Fruit fly (Drosophila melanogaster) whole organism, prepupa: ENCODE measurements around the gene CG31077.
A peak's percentile ranks its signal among the peaks of the same experiment; 100 is the strongest.

ENCODE experiments used
- Blimp-1 ChIP-seq: fragments of 200-800 bp; sonication (Bioruptor generic); optimal IDR thresholded peaks from 3 replicates; lab custom pipeline; 2017; ENCODE audit warnings: missing biosample characterization, missing genetic modification characterization, mild to moderate bottlenecking, moderate library complexity, missing genetic modification reagents
- CG10669 ChIP-seq: fragments of 200-800 bp; sonication (Bioruptor generic); optimal IDR thresholded peaks from 3 replicates; lab custom pipeline; 2018; ENCODE audit warnings: missing biosample characterization, mild to moderate bottlenecking, missing genetic modification characterization, moderate library complexity
- CG11294 ChIP-seq: fragments of 200-800 bp; sonication (Bioruptor generic); IDR thresholded peaks from 2 replicates; pipeline ENCODE4 v1.3.6; 2022; ENCODE audit warnings: missing biosample characterization, missing genetic modification characterization
- CG11762 ChIP-seq: fragments of 200-800 bp; sonication (Bioruptor generic); optimal IDR thresholded peaks from 3 replicates; lab custom pipeline; 2016; ENCODE audit warnings: missing biosample characterization, missing genetic modification characterization; ENCODE audit not compliant: insufficient read depth
- CG11902 ChIP-seq: fragments of 200-800 bp; sonication (Bioruptor generic); optimal IDR thresholded peaks from 3 replicates; lab custom pipeline; 2016; ENCODE audit warnings: missing biosample characterization, missing genetic modification characterization
- CG15336 ChIP-seq: fragments of 200-800 bp; sonication (Bioruptor generic); IDR thresholded peaks from 2 replicates; pipeline ENCODE4 v1.3.6; 2022; ENCODE audit warnings: missing biosample characterization, missing genetic modification characterization
- CG3032 ChIP-seq: fragments of 200-800 bp; optimal IDR thresholded peaks from 2 replicates; lab custom pipeline; 2019; ENCODE audit warnings: missing biosample characterization, mild to moderate bottlenecking, missing genetic modification characterization, moderate library complexity
- CG31627 ChIP-seq: fragments of 200-800 bp; sonication (Bioruptor generic); optimal IDR thresholded peaks from 3 replicates; lab custom pipeline; 2016; ENCODE audit warnings: missing biosample characterization, missing genetic modification characterization
- CG32006 ChIP-seq: fragments of 200-800 bp; sonication (Bioruptor generic); optimal IDR thresholded peaks from 3 replicates; lab custom pipeline; 2017; ENCODE audit warnings: missing biosample characterization, mild to moderate bottlenecking, missing genetic modification characterization
- CG34406 ChIP-seq: fragments of 200-800 bp; sonication (Bioruptor generic); optimal IDR thresholded peaks from 3 replicates; lab custom pipeline; 2016; ENCODE audit warnings: missing biosample characterization, missing genetic modification characterization
- CG3919 ChIP-seq: fragments of 200-800 bp; sonication (Bioruptor generic); optimal IDR thresholded peaks from 3 replicates; lab custom pipeline; 2016; ENCODE audit warnings: missing biosample characterization, missing genetic modification characterization
- CG4318 ChIP-seq: fragments of 200-800 bp; sonication (Bioruptor generic); optimal IDR thresholded peaks from 3 replicates; lab custom pipeline; 2017; ENCODE audit warnings: missing biosample characterization, mild to moderate bottlenecking, missing genetic modification characterization
- CG6163 ChIP-seq: fragments of 200-800 bp; sonication (Bioruptor generic); IDR thresholded peaks from 3 replicates; pipeline ENCODE4 v1.3.6; 2022; ENCODE audit warnings: missing biosample characterization, missing genetic modification characterization
- CG6276 ChIP-seq: fragments of 200-800 bp; sonication (Bioruptor generic); optimal IDR thresholded peaks from 2 replicates; lab custom pipeline; 2017; ENCODE audit warnings: missing biosample characterization, mild to moderate bottlenecking, missing genetic modification characterization
- CG6792 ChIP-seq: fragments of 200-800 bp; sonication (Bioruptor generic); optimal IDR thresholded peaks from 3 replicates; lab custom pipeline; 2016; ENCODE audit warnings: missing biosample characterization, missing genetic modification characterization
- CG6808 ChIP-seq: fragments of 200-800 bp; sonication (Bioruptor generic); optimal IDR thresholded peaks from 3 replicates; lab custom pipeline; 2017; ENCODE audit warnings: missing biosample characterization, missing genetic modification characterization, mild to moderate bottlenecking, moderate library complexity, missing genetic modification reagents
- CG7368 ChIP-seq: fragments of 200-800 bp; sonication (Bioruptor generic); optimal IDR thresholded peaks from 3 replicates; lab custom pipeline; 2016; ENCODE audit warnings: missing biosample characterization, missing genetic modification characterization
- CG8119 ChIP-seq: fragments of 200-800 bp; sonication (Bioruptor generic); IDR thresholded peaks from 3 replicates; pipeline ENCODE4 v1.3.6; 2022; ENCODE audit warnings: missing biosample characterization, missing genetic modification characterization
- Eip78C ChIP-seq: fragments of 200-800 bp; sonication (Bioruptor generic); peaks from one replicate; lab custom pipeline; 2016; ENCODE audit warnings: missing biosample characterization, missing genetic modification characterization
- Eip93F ChIP-seq: fragments of 200-800 bp; sonication (Bioruptor generic); optimal IDR thresholded peaks from 2 replicates; lab custom pipeline; 2016; ENCODE audit warnings: missing biosample characterization, mild to moderate bottlenecking, missing genetic modification characterization
- Ets21C ChIP-seq: fragments of 200-800 bp; sonication (Bioruptor generic); optimal IDR thresholded peaks from 3 replicates; lab custom pipeline; 2016; ENCODE audit warnings: missing biosample characterization, missing genetic modification characterization
- Ets96B ChIP-seq: fragments of 200-800 bp; optimal IDR thresholded peaks from 2 replicates; lab custom pipeline; 2019; ENCODE audit warnings: missing biosample characterization, mild to moderate bottlenecking, missing genetic modification characterization, moderate library complexity
- Hr38 ChIP-seq: sonication (Bioruptor generic); optimal IDR thresholded peaks from 2 replicates; lab custom pipeline; 2016; ENCODE audit warnings: missing biosample characterization, missing genetic modification characterization
- Hr39 ChIP-seq: fragments of 200-800 bp; sonication (Bioruptor generic); optimal IDR thresholded peaks from 2 replicates; lab custom pipeline; 2016; ENCODE audit warnings: missing biosample characterization, missing genetic modification characterization
- Smox ChIP-seq: fragments of 200-800 bp; sonication (Bioruptor generic); optimal IDR thresholded peaks from 3 replicates; lab custom pipeline; 2016; ENCODE audit warnings: missing biosample characterization, missing genetic modification characterization
- Sox102F ChIP-seq: fragments of 200-800 bp; sonication (Bioruptor generic); optimal IDR thresholded peaks from 2 replicates; lab custom pipeline; 2016; ENCODE audit warnings: missing biosample characterization, mild to moderate bottlenecking, missing genetic modification characterization
- Sox15 ChIP-seq: fragments of 200-800 bp; sonication (Bioruptor generic); optimal IDR thresholded peaks from 3 replicates; lab custom pipeline; 2016; ENCODE audit warnings: missing biosample characterization, missing genetic modification characterization
- acj6 ChIP-seq: fragments of 200-800 bp; sonication (Bioruptor generic); optimal IDR thresholded peaks from 3 replicates; lab custom pipeline; 2016; ENCODE audit warnings: missing biosample characterization, missing genetic modification characterization
- cyc ChIP-seq: fragments of 200-800 bp; sonication (Bioruptor generic); optimal IDR thresholded peaks from 3 replicates; lab custom pipeline; 2016; ENCODE audit warnings: missing biosample characterization, missing genetic modification characterization
- esn ChIP-seq: fragments of 200-800 bp; sonication (Bioruptor generic); optimal IDR thresholded peaks from 2 replicates; lab custom pipeline; 2016; ENCODE audit warnings: missing biosample characterization, mild to moderate bottlenecking, missing genetic modification characterization, moderate library complexity
- fd85E ChIP-seq: fragments of 200-800 bp; sonication (Bioruptor generic); optimal IDR thresholded peaks from 3 replicates; lab custom pipeline; 2016; ENCODE audit warnings: missing biosample characterization, missing genetic modification characterization
- fkh ChIP-seq: fragments of 200-800 bp; sonication (Bioruptor generic); optimal IDR thresholded peaks from 3 replicates; lab custom pipeline; 2017; ENCODE audit warnings: missing biosample characterization, mild to moderate bottlenecking, missing genetic modification characterization, moderate library complexity
- lz ChIP-seq: fragments of 200-800 bp; sonication (Bioruptor generic); optimal IDR thresholded peaks from 3 replicates; lab custom pipeline; 2016; ENCODE audit warnings: missing biosample characterization, missing genetic modification characterization
- pdm3 ChIP-seq: fragments of 200-800 bp; sonication (Bioruptor generic); optimal IDR thresholded peaks from 3 replicates; lab custom pipeline; 2016; ENCODE audit warnings: missing biosample characterization, missing genetic modification characterization
- spab ChIP-seq: fragments of 200-800 bp; sonication (Bioruptor generic); optimal IDR thresholded peaks from 2 replicates; lab custom pipeline; 2017; ENCODE audit warnings: missing biosample characterization, mild to moderate bottlenecking, missing genetic modification characterization, missing genetic modification reagents
- ss ChIP-seq, 2 experiments: fragments of 200-800 bp; sonication (Bioruptor generic); optimal IDR thresholded peaks; 2 replicates in 1 of 2; 3 replicates in 1 of 2; lab custom pipeline; 2017 to 2018; ENCODE audit warnings: mild to moderate bottlenecking in 2 of 2, missing biosample characterization in 2 of 2, missing genetic modification characterization in 2 of 2, moderate library complexity in 1 of 2
- svp ChIP-seq: fragments of 200-800 bp; sonication (Bioruptor generic); peaks from one replicate; lab custom pipeline; 2016; ENCODE audit warnings: missing biosample characterization, missing genetic modification characterization

Gene CG31077

DNA sequence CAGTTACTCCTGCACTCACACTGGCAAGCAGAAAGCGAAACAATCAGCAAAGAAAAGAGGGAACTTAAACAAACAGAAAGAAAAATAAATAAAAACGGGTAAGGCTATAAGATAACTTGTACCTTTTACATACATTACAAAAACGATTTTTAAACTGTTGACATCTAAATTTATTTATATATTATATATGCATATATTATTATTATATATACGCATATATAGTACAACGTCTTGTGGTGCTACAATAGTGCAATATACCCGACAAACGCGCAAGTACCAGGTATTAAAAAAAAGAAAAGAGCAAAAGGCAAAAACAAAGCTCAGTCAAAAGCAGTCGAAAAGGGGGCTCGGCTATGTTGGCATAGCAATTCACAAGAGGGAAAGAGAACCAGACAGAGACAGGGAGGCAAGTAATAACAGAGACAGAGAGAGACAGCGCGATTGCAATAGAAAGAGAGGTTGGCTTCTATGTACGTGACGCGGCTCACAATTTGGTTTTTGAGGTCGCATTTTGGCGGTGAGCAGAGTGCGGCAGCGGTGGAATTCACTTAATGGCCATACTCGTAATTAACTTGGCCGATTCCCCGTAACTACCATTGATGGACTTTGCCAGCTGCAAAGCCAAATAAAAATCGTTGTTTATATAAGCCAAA, 45.4 kb upstream of the CG31077 start (continued):
- TF ChIP-seq fd85E (GFP tag; lab: Kevin White, UChicago) (peak; percentile 58), Eip78C (peak; percentile 95), CG4318 (GFP tag; lab: Kevin White, UChicago) (peak; percentile 75), Ets21C (GFP tag; lab: Kevin White, UChicago) (peak; percentile 40), Eip93F (GFP tag; lab: Kevin White, UChicago) (peak; percentile 87), CG7368 (GFP tag; lab: Kevin White, UChicago) (peak; percentile 91), CG11902 (GFP tag; lab: Kevin White, UChicago) (peak; percentile 87), CG6792 (peak; percentile 86), CG3032 (tag; lab: Kevin White, UChicago) (peak; percentile 95), CG15336 (GFP tag; lab: Robert Waterston, UW) (peak; percentile 98), Blimp-1 (GFP tag; lab: Kevin White, UChicago) (peak; percentile 77), CG6276 (GFP tag; lab: Kevin White, UChicago) (peak; percentile 92), CG3919 (GFP tag; lab: Kevin White, UChicago) (peak; percentile 92), CG31627 (GFP tag; lab: Kevin White, UChicago) (peak; percentile 63), Hr38 (GFP tag; lab: Kevin White, UChicago) (no peak), CG32006 (GFP tag; lab: Kevin White, UChicago) (peak; percentile 90), Sox15 (peak; percentile 82), CG11762 (peak; percentile 78), fkh (GFP tag; lab: Kevin White, UChicago) (peak; percentile 73), svp (GFP tag; lab: Kevin White, UChicago) (peak; percentile 91), CG6808 (GFP tag; lab: Kevin White, UChicago) (peak; percentile 81), CG8119 (GFP tag; lab: Robert Waterston, UW) (peak; percentile 98), CG34406 (GFP tag; lab: Kevin White, UChicago) (peak; percentile 96), Hr39 (peak; percentile 68), CG10669 (GFP tag; lab: Kevin White, UChicago) (peak; percentile 93), cyc (peak; percentile 72), CG6163 (GFP tag; lab: Robert Waterston, UW) (peak; percentile 97)

DNA sequence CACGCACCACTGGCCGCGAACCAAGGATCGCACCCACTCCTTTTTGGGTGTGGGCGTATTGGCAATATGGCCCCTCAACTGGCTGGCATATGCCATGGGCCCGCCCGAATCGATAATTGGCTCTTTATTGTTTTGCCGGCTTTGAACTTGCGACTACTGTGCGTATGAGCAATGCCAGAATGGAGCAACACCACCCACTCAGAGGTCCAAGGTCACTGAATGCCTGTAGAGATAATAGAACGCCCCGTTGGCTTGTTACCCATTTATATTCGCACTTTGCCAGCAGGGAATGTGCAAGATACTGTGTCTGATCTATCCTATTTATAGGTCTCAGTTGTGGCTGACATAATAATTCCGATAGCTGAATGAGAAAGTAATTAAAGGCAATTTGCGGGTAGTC, 44.0 kb upstream of the CG31077 start:
- peak; percentile 55 for TF ChIP-seq svp (GFP tag; lab: Kevin White, UChicago)
- TF ChIP-seq pdm3 (GFP tag; lab: Kevin White, UChicago): no peak
- TF ChIP-seq, all 60 proteins: peak for 1

DNA sequence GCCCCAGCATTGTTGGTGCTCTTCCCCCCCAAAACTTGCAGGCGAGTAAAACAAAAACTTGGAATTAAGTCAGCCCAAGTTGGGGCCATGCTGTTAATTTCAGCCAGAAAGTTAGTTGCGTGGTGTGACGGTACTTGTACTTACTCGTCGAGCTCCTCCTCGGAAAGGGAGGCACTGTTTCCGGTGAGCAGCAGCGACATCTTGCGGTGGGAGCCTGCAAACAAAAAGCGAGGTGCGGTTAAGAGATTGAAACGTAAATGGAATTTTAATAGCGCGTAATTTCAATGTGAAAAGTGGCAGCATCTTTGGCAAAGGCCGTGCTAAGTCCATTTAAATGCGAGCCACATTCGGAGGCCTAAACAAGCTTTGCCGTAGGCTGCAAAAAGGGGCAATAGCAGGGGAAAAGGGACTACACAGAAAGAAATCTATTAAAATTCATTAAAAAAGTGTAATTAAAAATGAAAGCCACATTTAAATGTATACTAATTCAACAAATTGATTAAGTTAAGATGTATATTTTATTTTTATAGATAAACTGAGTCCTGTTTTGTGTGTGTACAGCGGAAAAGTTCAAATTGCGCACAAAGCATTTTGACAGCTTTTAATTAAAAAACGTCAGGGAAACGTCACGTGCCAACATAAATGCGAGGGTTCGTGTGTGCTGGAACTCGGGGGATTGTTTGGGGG, 43.0 kb upstream of the CG31077 start:
- TF ChIP-seq acj6 (GFP tag; lab: Kevin White, UChicago) (no peak), lz (GFP tag; lab: Kevin White, UChicago) (no peak), svp (GFP tag; lab: Kevin White, UChicago) (peak; percentile 10), Eip78C (peak; percentile 21)
- TF ChIP-seq, all 60 proteins: peak for 2

DNA sequence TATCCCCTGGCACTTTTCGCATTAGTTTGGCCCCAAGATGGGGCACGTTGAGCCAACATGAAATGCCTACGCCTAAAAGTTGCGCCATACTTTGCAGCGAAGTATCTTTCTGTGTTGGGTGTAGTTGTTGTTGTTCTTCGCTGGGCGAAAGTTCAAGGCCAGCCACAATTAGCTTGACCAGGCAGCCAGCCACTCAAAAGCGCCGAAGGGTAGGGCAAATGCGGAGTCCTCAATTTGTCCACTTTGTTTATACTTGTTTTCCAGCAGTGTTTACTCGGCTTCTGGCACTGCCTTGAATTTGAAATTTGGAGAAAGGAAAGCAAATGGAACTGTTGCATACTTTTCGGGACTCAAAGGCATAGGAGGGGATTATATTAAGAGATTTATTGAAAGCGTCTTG, 42.4 kb upstream of the CG31077 start:
- TF ChIP-seq spab (no peak), svp (GFP tag; lab: Kevin White, UChicago) (peak; percentile 77)

DNA sequence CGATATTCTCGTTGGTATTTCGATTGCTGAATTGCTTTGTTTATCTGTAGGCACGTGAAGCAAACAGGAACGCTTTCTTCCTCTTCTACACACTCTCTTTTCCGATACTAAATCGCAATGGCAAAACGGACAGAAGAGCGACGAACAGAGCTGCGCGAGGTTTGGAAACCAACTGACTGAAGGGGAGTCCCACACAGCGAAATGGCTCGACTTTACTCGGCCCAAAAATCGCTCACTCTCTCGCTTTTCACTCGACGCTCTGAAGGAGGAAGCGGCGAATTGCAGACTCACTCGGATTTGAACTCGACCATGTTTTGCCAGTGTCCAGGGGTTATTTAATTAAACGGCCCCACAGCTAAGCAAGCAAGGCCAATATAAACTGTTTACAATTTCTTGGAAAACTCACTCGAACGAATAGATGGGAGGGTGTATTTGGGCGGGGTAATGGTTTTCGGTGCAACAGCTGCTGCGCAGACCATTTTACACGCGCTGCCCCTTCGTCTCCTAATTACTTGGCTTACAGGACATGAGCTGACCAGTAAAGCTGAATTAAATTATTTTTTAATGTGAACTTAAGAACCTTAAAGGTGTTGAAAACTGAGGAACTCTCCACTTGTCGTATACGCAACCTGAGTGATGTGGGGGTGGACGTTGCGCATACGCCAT, 41.1 kb upstream of the CG31077 start, which contains the start of gene CG6330:
TSS of gene CG6330 (minus strand) at position 178 of the 666 bp plus-strand sequence.
- TF ChIP-seq CG11294 (GFP tag; lab: Robert Waterston, UW): no peak
- TF ChIP-seq Ets96B: no peak
- no peak for TF ChIP-seq esn
- no peak for TF ChIP-seq ss (GFP tag; optimal IDR thresholded peaks at IDR 0.05; lab: Kevin White, UChicago)
- TF ChIP-seq CG11902 (GFP tag; lab: Kevin White, UChicago): no peak
- TF ChIP-seq fkh (GFP tag; lab: Kevin White, UChicago): no peak
- no peak for TF ChIP-seq CG6276 (GFP tag; lab: Kevin White, UChicago)
- no peak for TF ChIP-seq Hr39
- TF ChIP-seq Smox (GFP tag; lab: Kevin White, UChicago): no peak
- TF ChIP-seq Sox102F (GFP tag; lab: Kevin White, UChicago): no peak
